Worm (Caenorhabditis elegans) whole organism, L1 larva: Measurements from ENCODE around the gene F11E6.9.

ENCODE experiments used
- C34B4.2 ChIP-seq: sonication (generic microtip); optimal IDR thresholded peaks from 2 replicates; lab custom pipeline; 2017; ENCODE audit warnings: mild to moderate bottlenecking, missing genetic modification characterization, missing compliant biosample characterization
- Y116A8C.19 ChIP-seq: sonication (generic microtip); optimal IDR thresholded peaks from 2 replicates; lab custom pipeline; 2016; ENCODE audit warnings: missing compliant biosample characterization, missing genetic modification characterization, borderline replicate concordance
- blmp-1 ChIP-seq: fragments of 150-350 bp; optimal IDR thresholded peaks from 2 replicates; lab custom pipeline; 2014; ENCODE audit warnings: missing biosample characterization, missing genetic modification characterization
- ceh-63 ChIP-seq: fragments of 200-800 bp; sonication (Bioruptor generic); optimal IDR thresholded peaks from 2 replicates; lab custom pipeline; 2018; ENCODE audit warnings: mild to moderate bottlenecking, missing genetic modification characterization, missing compliant biosample characterization
- ceh-8 ChIP-seq: fragments of 200-800 bp; sonication (Bioruptor generic); optimal IDR thresholded peaks from 2 replicates; lab custom pipeline; 2018; ENCODE audit warnings: mild to moderate bottlenecking, missing genetic modification characterization, moderate library complexity, missing compliant biosample characterization
- ceh-82 ChIP-seq, 3 experiments: fragments of 150-350 bp in 1 of 3; sonication (generic microtip) in 2 of 3; optimal IDR thresholded peaks; 2 replicates each; lab custom pipeline; 2014 to 2017; ENCODE audit warnings: missing biosample characterization in 3 of 3, missing genetic modification characterization in 3 of 3
- ceh-88 ChIP-seq: fragments of 200-800 bp; sonication (Bioruptor generic); IDR thresholded peaks from 2 replicates; pipeline ENCODE4 v1.3.6; 2022; ENCODE audit warnings: missing genetic modification characterization, missing compliant biosample characterization
- dpl-1 ChIP-seq, 3 experiments: fragments of 150-350 bp in 2 of 3; sonication (generic microtip) in 1 of 3; optimal IDR thresholded peaks; 2 replicates each; lab custom pipeline; 2014 to 2017; ENCODE audit warnings: missing biosample characterization in 3 of 3, missing genetic modification characterization in 3 of 3, missing genetic modification reagents in 3 of 3
- efl-1 ChIP-seq, 4 experiments: fragments of 150-350 bp; optimal IDR thresholded peaks in 3 of 4; peaks in 1 of 4; 1 replicate in 1 of 4; 2 replicates in 3 of 4; lab custom pipeline; 2014; ENCODE audit warnings: missing biosample characterization in 2 of 4, missing genetic modification characterization in 2 of 4, missing genetic modification reagents in 2 of 4
- efl-3 ChIP-seq: fragments of 200-800 bp; sonication (Bioruptor generic); optimal IDR thresholded peaks from 2 replicates; lab custom pipeline; 2018; ENCODE audit warnings: mild to moderate bottlenecking, missing genetic modification characterization, missing compliant biosample characterization
- ets-5 ChIP-seq: fragments of 200-800 bp; sonication (Bioruptor generic); IDR thresholded peaks from 2 replicates; pipeline ENCODE4 v1.3.6; 2022; ENCODE audit warnings: missing genetic modification characterization, missing compliant biosample characterization
- fkh-4 ChIP-seq: sonication (generic microtip); optimal IDR thresholded peaks from 2 replicates; lab custom pipeline; 2016; ENCODE audit warnings: missing compliant biosample characterization, missing genetic modification characterization, borderline replicate concordance
- grh-1 ChIP-seq: fragments of 200-800 bp; sonication (Bioruptor generic); IDR thresholded peaks from 2 replicates; pipeline ENCODE4 v1.3.6; 2022; ENCODE audit warnings: missing genetic modification reagents, missing genetic modification characterization, missing compliant biosample characterization
- hlh-17 ChIP-seq: fragments of 200-800 bp; sonication (Bioruptor generic); optimal IDR thresholded peaks from 2 replicates; lab custom pipeline; 2018; ENCODE audit warnings: missing genetic modification characterization, mild to moderate bottlenecking, missing compliant biosample characterization, moderate library complexity, borderline replicate concordance
- isw-1 ChIP-seq: fragments of 200-800 bp; sonication (Bioruptor generic); IDR thresholded peaks from 2 replicates; pipeline ENCODE4 v1.3.6; 2022; ENCODE audit warnings: missing genetic modification characterization, missing compliant biosample characterization
- lin-13 ChIP-seq: fragments of 150-350 bp; optimal IDR thresholded peaks from 2 replicates; lab custom pipeline; 2014; ENCODE audit warnings: missing biosample characterization, missing genetic modification reagents, missing genetic modification characterization
- lin-14 ChIP-seq: fragments of 200-800 bp; sonication (Bioruptor generic); optimal IDR thresholded peaks from 2 replicates; lab custom pipeline; 2018; ENCODE audit warnings: mild to moderate bottlenecking, missing genetic modification characterization, moderate library complexity, missing compliant biosample characterization
- lin-15B ChIP-seq: fragments of 150-350 bp; sonication (generic microtip); optimal IDR thresholded peaks from 3 replicates; lab custom pipeline; 2014; ENCODE audit warnings: missing biosample characterization, missing genetic modification characterization
- lir-3 ChIP-seq: sonication (generic microtip); optimal IDR thresholded peaks from 2 replicates; lab custom pipeline; 2016; ENCODE audit warnings: mild to moderate bottlenecking, missing genetic modification characterization, moderate library complexity, missing compliant biosample characterization; ENCODE audit not compliant: poor library complexity
- mdl-1 ChIP-seq, 2 experiments: fragments of 150-350 bp; optimal IDR thresholded peaks; 2 replicates each; lab custom pipeline; 2014 to 2017; ENCODE audit warnings: missing biosample characterization in 2 of 2, missing genetic modification characterization in 2 of 2, inconsistent platforms in 1 of 2
- mef-2 ChIP-seq: fragments of 150-350 bp; optimal IDR thresholded peaks from 2 replicates; lab custom pipeline; 2014; ENCODE audit warnings: missing biosample characterization, missing genetic modification characterization
- mep-1 ChIP-seq: fragments of 150-350 bp; optimal IDR thresholded peaks from 2 replicates; lab custom pipeline; 2014; ENCODE audit warnings: missing biosample characterization, missing genetic modification characterization
- nhr-71 ChIP-seq: sonication (generic microtip); optimal IDR thresholded peaks from 2 replicates; lab custom pipeline; 2016; ENCODE audit warnings: mild to moderate bottlenecking, missing genetic modification characterization, moderate library complexity, missing compliant biosample characterization
- nhr-85 ChIP-seq: sonication (generic microtip); peaks from one replicate; lab custom pipeline; 2016; ENCODE audit warnings: missing genetic modification characterization, inconsistent platforms, missing compliant biosample characterization
- nhr-90 ChIP-seq: sonication (generic microtip); optimal IDR thresholded peaks from 2 replicates; lab custom pipeline; 2016; ENCODE audit warnings: mild to moderate bottlenecking, missing genetic modification characterization, missing compliant biosample characterization; ENCODE audit not compliant: poor library complexity
- skn-1 ChIP-seq: fragments of 150-350 bp; optimal IDR thresholded peaks from 2 replicates; lab custom pipeline; 2014; ENCODE audit warnings: missing biosample characterization, missing genetic modification characterization
- snpc-4 ChIP-seq: fragments of 150-350 bp; optimal IDR thresholded peaks from 2 replicates; lab custom pipeline; 2014; ENCODE audit warnings: missing biosample characterization, missing genetic modification characterization
- sptf-1 ChIP-seq: fragments of 150-350 bp; optimal IDR thresholded peaks from 2 replicates; lab custom pipeline; 2014; ENCODE audit warnings: missing biosample characterization, missing genetic modification characterization
- sup-37 ChIP-seq: fragments of 200-800 bp; sonication (Bioruptor generic); optimal IDR thresholded peaks from 2 replicates; lab custom pipeline; 2018; ENCODE audit warnings: mild to moderate bottlenecking, missing genetic modification characterization, missing compliant biosample characterization
- unc-30 ChIP-seq: sonication (generic microtip); optimal IDR thresholded peaks from 2 replicates; lab custom pipeline; 2017; ENCODE audit warnings: missing biosample characterization, missing genetic modification characterization
- vab-15 ChIP-seq: sonication (generic microtip); optimal IDR thresholded peaks from 2 replicates; lab custom pipeline; 2017; ENCODE audit warnings: missing genotype, mild to moderate bottlenecking, missing genetic modification characterization, missing compliant biosample characterization
- xbp-1 ChIP-seq: sonication (generic microtip); optimal IDR thresholded peaks from 2 replicates; lab custom pipeline; 2016; ENCODE audit warnings: missing genetic modification characterization, missing compliant biosample characterization
- ztf-4 ChIP-seq: fragments of 150-350 bp; optimal IDR thresholded peaks from 2 replicates; lab custom pipeline; 2014; ENCODE audit warnings: missing biosample characterization, missing genetic modification characterization

The F11E6.9 gene

ce11 chrIV:17475242-17475641 is at the start of gene F11E6.9:
F11E6.9 (minus strand) TSS chrIV:17475342.
- TF ChIP-seq lin-15B (no peak), fkh-4 (tag; lab: Kevin White, UChicago) (no peak), isw-1 (GFP tag; lab: Robert Waterston, UW) (no peak), nhr-90 (tag; lab: Kevin White, UChicago) (no peak), nhr-71 (no peak), ceh-82 (tag; optimal IDR thresholded peaks at IDR 0.05; lab: Kevin White, UChicago) (no peak), sptf-1 (no peak), dpl-1 (GFP tag; optimal IDR thresholded peaks at IDR 0.05; lab: Kevin White, UChicago) (no peak), blmp-1 (tag; lab: Kevin White, UChicago) (no peak), ztf-4 (no peak), C34B4.2 (no peak)

ce11 chrIV:17490679-17491078 is 15.5 kb upstream of the F11E6.9 start, which contains the start of gene nas-6:
nas-6 (minus strand) TSS chrIV:17490779.
- TF ChIP-seq Y116A8C.19 (no peak), lin-13 (GFP tag; lab: Kevin White, UChicago) (no peak), mdl-1 (tag; optimal IDR thresholded peaks at IDR 0.05; lab: Kevin White, UChicago) (no peak), efl-1 (optimal IDR thresholded peaks at IDR 0.05; lab: Kevin White, UChicago) (no peak), efl-1 (GFP tag; optimal IDR thresholded peaks at IDR 0.05 in 1 of 2; lab: Kevin White, UChicago) (peak in 1 of 2 experiments; percentile 22)

DNA sequence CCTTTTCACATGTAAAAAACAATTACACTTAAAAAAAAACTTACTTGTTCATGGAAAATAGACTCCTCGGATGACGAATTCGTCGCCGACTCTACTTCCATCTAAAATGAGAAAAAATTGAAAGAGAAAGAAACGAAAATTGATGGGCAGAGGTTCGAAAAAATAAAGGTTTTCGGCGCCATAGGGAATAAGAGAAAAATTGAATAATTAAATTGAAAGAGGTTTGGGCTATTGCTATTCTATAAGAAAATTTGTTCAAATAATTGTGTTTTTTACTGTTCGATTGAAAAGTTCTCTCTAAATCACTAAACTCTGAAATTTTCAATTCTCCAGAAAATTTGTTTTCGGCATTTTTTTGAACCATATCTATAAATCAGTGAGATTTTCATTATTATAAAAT is 8.1 kb upstream of the F11E6.9 start, which contains the start of gene rabr-2:
TSS of gene rabr-2 (minus strand) at position 101 of the 400 bp plus-strand sequence.
- TF ChIP-seq isw-1 (GFP tag; lab: Robert Waterston, UW) (no peak), ets-5 (GFP tag; lab: Robert Waterston, UW) (no peak), ceh-63 (GFP tag; lab: Kevin White, UChicago) (no peak), fkh-4 (tag; lab: Kevin White, UChicago) (no peak), lir-3 (tag; lab: Kevin White, UChicago) (no peak), skn-1 (tag; lab: Kevin White, UChicago) (no peak), vab-15 (tag; lab: Kevin White, UChicago) (no peak), hlh-17 (GFP tag; lab: Kevin White, UChicago) (no peak), mep-1 (tag; lab: Kevin White, UChicago) (no peak), C34B4.2 (no peak), lin-13 (GFP tag; lab: Kevin White, UChicago) (no peak), mef-2 (tag; lab: Kevin White, UChicago) (no peak)
- TF ChIP-seq, all 84 proteins: peak for 0

DNA sequence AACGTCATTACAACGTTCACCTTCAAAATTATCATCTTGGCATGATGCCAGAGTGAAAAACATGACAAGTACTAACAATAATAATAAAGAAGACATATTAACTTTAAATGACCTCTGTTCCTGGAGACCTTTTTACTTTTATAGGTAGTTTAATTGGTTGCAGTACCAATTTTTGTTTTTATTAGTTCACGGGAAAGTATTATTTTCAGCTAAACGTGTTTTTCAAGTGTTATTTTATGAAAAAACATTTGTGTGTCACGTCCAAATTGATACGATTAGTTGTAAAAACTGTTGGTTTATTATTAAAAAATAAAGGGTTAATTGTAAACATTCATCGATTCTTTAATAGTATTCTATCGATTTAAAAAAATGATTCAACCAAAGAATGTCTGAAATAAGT is 601 bp upstream of the F11E6.9 start, which contains the start of gene grl-24:
TSS of gene grl-24 (minus strand) at position 101 of the 400 bp plus-strand sequence.
- TF ChIP-seq snpc-4 (tag; lab: Kevin White, UChicago) (no peak), grh-1 (GFP tag; lab: Robert Waterston, UW) (no peak), hlh-17 (GFP tag; lab: Kevin White, UChicago) (no peak), unc-30 (tag; lab: Kevin White, UChicago) (no peak), xbp-1 (no peak), ceh-8 (GFP tag; lab: Kevin White, UChicago) (no peak), nhr-71 (no peak), sup-37 (no peak)

DNA sequence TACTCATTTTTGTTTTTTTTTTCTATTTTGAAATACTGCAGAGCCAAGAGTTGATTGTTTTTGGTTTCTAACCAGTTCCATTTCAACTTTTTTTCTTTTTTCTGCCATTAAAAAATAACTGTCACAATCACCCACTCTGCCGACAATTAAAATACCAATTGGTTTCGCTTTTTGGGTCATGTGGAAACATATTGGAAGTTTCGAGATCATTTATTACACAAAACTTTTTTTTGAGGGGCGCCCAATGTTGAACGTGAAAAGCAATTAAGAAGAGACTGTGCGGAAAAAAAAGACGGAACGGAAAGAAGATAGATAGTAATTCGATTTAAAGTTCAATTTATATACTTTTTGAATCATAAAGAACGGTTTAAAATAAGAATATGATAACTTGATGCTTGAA is 1.1 kb downstream of the F11E6.9 start:
- TF ChIP-seq efl-3 (GFP tag; lab: Kevin White, UChicago): no peak
- peak; percentile 58 for TF ChIP-seq blmp-1 (tag; lab: Kevin White, UChicago)
- peak; percentile 69 for TF ChIP-seq nhr-85

ce11 chrIV:17473034-17473433 is 2.1 kb downstream of the F11E6.9 start, which contains the start of gene gba-3:
gba-3 (plus strand) TSS chrIV:17473334.
- TF ChIP-seq nhr-85 (peak; percentile 81), lin-14 (GFP tag; lab: Kevin White, UChicago) (peak; percentile 38), blmp-1 (tag; lab: Kevin White, UChicago) (peak; percentile 9), ceh-88 (no peak)
